Worm (Caenorhabditis elegans) whole organism, late embryonic: Measurements from ENCODE around the gene flwr-1.

ENCODE experiments used
- fkh-6 ChIP-seq: sonication (generic microtip); optimal IDR thresholded peaks from 2 replicates; lab custom pipeline; 2016; ENCODE audit warnings: missing genetic modification characterization, missing compliant biosample characterization
- pat-9 ChIP-seq: fragments of 200-800 bp; sonication (Bioruptor generic); optimal IDR thresholded peaks from 2 replicates; lab custom pipeline; 2018; ENCODE audit warnings: mild to moderate bottlenecking, missing genetic modification characterization, moderate library complexity, missing compliant biosample characterization

ce11 chrX:14962456-14962855, 7.6 kb downstream of the flwr-1 start, which contains the start of gene rgs-10:
- TF ChIP-seq fkh-6 (tag; lab: Kevin White, UChicago): no peak
- TF ChIP-seq pat-9 (tag; lab: Kevin White, UChicago): no peak
